Fruit fly (Drosophila melanogaster) whole organism: ENCODE results near the gene Hk.

Source experiments
- CG8478 ChIP-seq: fragments of >200 bp; optimal IDR thresholded peaks from 2 replicates; lab custom pipeline; 2018; ENCODE audit warnings: inconsistent platforms
- Dll ChIP-seq: fragments of >200 bp; optimal IDR thresholded peaks from 2 replicates; lab custom pipeline; 2017
- EcR ChIP-seq, 2 experiments: fragments of >200 bp; optimal IDR thresholded peaks; 2 replicates each; lab custom pipeline; 2017; ENCODE audit warnings: missing biosample characterization in 2 of 2, missing genetic modification characterization in 2 of 2, missing genetic modification reagents in 2 of 2
- pan ChIP-seq: fragments of >200 bp; optimal IDR thresholded peaks from 2 replicates; lab custom pipeline; 2017
- psq ChIP-seq: fragments of >200 bp; optimal IDR thresholded peaks from 2 replicates; lab custom pipeline; 2017
- usp ChIP-seq: fragments of >200 bp; optimal IDR thresholded peaks from 2 replicates; lab custom pipeline; 2017; ENCODE audit warnings: missing biosample characterization, missing genetic modification characterization, mixed read lengths

Hk gene

DNA sequence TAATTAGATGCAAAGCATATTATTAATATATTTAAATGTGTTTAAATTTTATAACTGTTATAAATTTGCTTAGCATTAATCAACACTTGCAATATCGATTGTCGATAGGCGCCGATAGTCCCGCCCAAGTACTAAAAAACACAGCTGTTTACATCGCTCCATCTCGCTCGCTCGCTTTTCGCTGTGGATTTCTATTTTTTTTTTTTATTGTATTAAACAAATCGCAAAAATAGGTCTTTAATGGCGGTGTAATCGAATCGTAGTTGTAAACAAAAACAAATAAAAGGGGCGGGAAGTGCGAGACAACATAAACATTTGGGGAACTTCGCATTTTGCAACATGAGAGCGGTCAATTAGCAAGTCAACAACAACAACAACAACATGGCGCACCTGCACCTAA is 43.3 kb downstream of the Hk start, which contains the start of gene CG34408:
TSS of gene CG34408 (plus strand) at position 156 of the 400 bp plus-strand sequence.
- TF ChIP-seq CG8478 (lab: Kevin White, UChicago), result no peak
- TF ChIP-seq EcR (GFP tag; optimal IDR thresholded peaks at IDR 0.05; lab: Kevin White, UChicago), result no peak
- TF ChIP-seq Dll (lab: Kevin White, UChicago), result no peak
- no peak for TF ChIP-seq pan (lab: Kevin White, UChicago)
- TF ChIP-seq usp, result no peak
- no peak for TF ChIP-seq psq (lab: Kevin White, UChicago)

DNA sequence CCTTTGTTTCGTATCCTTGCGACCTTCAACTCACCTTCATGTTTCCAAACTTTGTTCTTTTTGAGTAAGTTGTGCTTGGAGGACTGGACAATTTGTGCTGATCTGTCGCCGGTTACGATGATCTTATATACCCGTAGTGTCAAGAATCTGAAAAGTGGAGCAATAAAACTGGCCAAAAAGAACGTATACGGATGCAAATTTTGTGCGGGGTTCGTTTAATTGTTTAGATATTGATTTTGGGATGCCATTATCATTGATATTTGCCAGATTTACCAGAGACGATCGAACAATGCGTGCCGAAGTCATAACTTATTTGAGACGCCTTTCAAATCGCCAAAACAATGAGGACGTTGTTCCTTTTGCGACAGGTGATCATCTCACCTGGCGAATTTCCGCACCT is 44.2 kb downstream of the Hk start, which contains the start of gene CG15308:
TSS of gene CG15308 (minus strand) at position 101 of the 400 bp plus-strand sequence.
- TF ChIP-seq Dll (lab: Kevin White, UChicago) (no peak), psq (lab: Kevin White, UChicago) (no peak), pan (lab: Kevin White, UChicago) (no peak), usp (no peak), EcR (GFP tag; optimal IDR thresholded peaks at IDR 0.05; lab: Kevin White, UChicago) (no peak)

DNA sequence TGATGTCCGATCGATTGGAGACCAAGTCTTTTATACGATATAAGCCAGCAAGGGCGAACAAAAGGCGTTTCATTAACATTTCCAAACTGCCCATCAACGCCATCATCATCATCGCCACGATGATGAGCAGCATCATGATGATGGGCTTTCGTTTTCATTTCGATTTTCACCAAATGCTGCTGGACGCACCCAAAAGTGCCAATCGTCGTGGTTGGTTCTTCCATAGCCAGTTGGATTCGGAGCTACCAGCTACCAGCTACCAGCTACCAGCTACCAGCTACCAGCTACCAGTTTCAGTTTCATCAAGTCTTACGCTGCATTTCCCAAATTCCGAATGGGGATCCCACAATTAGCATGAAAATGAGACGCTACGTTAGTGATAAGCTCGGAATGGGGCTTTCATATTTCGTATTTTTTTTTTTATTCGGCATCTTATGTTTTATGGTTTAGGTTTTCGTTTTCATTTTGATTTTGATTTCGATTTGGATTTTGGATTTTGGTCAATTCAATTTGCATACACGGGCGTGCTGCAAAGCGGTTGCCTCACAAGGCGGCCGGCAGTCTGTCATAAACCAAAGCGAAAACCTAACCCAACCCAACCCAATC is 46.5 kb downstream of the Hk start, which contains the start of gene CG2962:
TSS of gene CG2962 (minus strand) at position 9 of the 606 bp plus-strand sequence.
- TF ChIP-seq Dll (lab: Kevin White, UChicago) (no peak), CG8478 (lab: Kevin White, UChicago) (no peak), pan (lab: Kevin White, UChicago) (no peak), usp (no peak), EcR (GFP tag; optimal IDR thresholded peaks at IDR 0.05; lab: Kevin White, UChicago) (no peak), psq (lab: Kevin White, UChicago) (no peak)

DNA sequence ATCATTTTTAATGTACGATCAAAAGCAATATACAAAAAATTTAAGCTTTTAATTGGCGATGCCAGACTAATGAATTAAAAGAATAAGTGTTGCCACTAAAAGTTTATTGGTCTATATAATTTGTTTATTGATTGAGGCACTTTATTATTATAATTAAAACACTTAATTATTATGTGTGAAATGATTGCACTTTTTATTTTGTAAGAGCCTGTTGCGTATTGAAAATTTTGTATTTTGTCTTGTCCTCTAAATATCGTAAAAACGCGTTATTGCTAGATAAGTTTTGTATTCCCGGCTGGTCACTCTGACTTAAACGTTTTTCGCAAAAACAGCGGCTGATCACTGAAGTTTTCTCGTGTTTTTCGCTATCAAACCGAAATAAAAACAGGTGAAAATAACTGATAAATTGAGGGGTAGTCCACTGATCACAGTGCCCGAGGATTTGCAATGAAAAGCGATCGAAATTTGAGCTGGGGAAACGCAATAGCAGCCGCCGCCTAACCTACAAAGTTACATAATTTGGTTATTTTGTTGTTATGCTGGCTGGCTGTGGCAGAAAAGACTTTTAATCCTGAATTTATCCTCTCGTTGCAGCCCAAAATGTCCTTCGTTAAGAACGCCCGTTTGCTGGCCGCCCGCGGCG is 50.5 kb downstream of the Hk start, which contains the start of gene ATPsyndelta:
TSS of gene ATPsyndelta (plus strand) at position 284 of the 643 bp plus-strand sequence.
- TF ChIP-seq pan (lab: Kevin White, UChicago) (no peak), EcR (GFP tag; optimal IDR thresholded peaks at IDR 0.05; lab: Kevin White, UChicago) (no peak), Dll (lab: Kevin White, UChicago) (no peak), CG8478 (lab: Kevin White, UChicago) (no peak)

DNA sequence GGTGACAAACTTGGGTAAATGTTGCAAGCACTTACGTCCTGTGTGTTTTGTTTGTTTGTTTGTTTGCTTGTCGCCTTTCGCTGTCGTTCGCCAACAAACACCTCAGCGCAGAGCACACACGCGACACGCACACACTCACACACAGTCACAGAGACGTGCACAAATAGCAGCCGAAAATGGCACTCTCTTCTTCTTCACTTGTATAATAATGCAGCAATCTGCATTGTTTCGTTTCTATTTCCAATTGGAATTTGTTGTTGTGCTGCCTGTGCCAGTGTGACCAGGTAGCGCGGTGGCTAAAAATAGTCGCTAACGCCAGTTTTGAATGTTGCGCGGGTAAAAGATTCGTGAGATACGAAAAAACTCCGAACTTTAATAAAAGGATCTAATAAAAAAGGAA is 51.2 kb downstream of the Hk start, which contains the start of gene Ypel:
TSS of gene Ypel (minus strand) at position 257 of the 400 bp plus-strand sequence.
- no peak for TF ChIP-seq usp
- no peak for TF ChIP-seq CG8478 (lab: Kevin White, UChicago)
- no peak for TF ChIP-seq pan (lab: Kevin White, UChicago)
- TF ChIP-seq Dll (lab: Kevin White, UChicago), result no peak
- TF ChIP-seq psq (lab: Kevin White, UChicago), result no peak
- no peak for TF ChIP-seq EcR (GFP tag; optimal IDR thresholded peaks at IDR 0.05; lab: Kevin White, UChicago)

DNA sequence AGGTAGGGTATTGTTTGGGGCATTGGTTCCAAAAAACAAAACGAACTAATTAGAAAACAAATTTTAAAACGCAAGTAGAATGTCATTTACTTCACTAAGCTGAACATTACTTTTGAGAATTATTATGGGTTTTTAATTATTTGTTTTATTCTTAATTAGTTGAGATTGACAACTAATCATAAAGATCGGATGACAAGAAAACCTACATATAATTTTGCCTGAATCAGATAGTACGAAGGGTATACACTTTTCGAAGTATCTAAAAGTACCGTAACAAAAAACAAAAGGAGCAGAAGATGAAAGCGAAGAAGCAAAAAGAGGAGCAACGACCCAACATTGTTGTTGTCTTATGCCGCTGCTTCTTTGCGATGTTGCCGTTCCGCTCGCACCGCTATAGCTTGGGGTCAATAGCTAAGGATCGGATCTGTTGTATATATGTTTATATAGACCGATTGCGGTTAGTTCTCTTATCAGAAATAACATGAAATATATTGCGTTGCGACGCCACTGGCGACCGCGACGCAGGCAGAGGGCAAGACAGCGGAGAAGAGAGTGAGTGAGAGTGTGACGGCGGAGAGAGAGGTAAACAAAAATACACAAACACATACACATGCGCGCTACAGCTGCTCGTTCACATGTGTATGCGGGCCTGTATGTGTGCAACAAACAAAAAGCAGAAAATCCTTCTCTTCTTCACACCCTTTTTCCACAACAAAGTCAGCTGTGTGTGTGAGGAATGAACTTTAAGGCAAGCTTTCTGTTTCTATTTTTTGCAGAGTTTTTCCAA is 52.0 kb downstream of the Hk start:
- TF ChIP-seq EcR (GFP tag; optimal IDR thresholded peaks at IDR 0.05; lab: Kevin White, UChicago) (peak; percentile 52 to 89), pan (lab: Kevin White, UChicago) (no peak), Dll (lab: Kevin White, UChicago) (no peak), CG8478 (lab: Kevin White, UChicago) (peak; percentile 17)

DNA sequence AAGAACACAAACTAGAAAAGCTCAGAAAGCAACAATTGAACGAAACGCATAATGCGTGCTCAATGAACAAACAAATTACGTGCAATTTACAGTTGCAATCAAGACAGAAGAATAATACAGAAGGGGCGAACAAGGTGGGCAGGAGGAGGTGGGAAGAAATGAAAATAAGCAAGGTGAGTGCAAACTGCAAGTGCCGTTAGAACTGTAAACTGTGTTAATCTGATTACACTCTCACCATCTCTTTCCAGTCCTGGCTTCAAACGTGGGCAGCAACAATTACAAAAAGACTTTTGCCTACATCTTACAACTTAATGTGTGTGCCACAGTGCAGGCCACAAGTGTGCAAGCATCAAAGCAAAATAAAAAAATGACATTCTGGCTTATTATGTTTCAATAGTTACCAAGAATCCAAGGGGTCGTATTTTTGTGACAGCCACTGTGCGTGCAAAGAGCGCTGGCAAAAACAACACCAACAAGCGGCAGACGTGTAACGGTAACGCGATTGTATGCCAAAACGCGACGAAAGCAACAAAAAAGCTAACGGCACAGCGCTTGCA is 52.9 kb downstream of the Hk start:
- peak in 1 of 2 experiments; percentile 8 for TF ChIP-seq EcR (GFP tag; optimal IDR thresholded peaks at IDR 0.05; lab: Kevin White, UChicago)
- no peak for TF ChIP-seq pan (lab: Kevin White, UChicago)
- peak; percentile 31 for TF ChIP-seq psq (lab: Kevin White, UChicago)

DNA sequence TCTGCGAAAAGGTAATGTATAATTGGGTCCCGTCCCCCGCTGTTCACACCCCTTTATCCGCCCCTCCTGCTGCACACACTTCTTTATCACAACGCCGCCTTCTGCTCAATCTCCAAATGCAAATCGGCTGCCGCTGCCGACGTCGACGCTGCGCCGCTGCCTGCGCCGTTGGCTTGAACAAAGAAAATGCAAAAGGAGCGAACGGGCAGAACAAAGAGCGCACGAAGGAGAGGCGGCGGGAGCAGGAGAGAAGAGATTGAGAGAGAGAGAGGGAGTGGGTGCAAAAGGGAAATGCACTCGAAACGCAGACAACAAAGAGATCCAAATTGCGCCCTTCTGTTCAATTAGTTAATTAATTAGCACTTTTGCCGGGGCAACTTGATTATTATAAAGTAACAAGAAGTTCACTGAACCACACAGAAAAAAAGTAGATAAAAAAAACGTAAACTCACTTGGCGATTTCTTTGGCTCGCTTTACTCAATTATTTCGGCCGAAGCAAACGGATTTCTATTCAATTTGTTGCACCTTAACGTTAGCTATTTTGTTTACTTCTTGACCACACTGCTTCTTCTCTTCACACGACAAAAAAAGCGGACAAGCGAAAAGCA is 53.6 kb downstream of the Hk start:
- TF ChIP-seq usp, result no peak
- TF ChIP-seq Dll (lab: Kevin White, UChicago), result peak; percentile 70
- peak in 1 of 2 experiments; percentile 61 for TF ChIP-seq EcR (GFP tag; optimal IDR thresholded peaks at IDR 0.05; lab: Kevin White, UChicago)
- TF ChIP-seq psq (lab: Kevin White, UChicago), result no peak

DNA sequence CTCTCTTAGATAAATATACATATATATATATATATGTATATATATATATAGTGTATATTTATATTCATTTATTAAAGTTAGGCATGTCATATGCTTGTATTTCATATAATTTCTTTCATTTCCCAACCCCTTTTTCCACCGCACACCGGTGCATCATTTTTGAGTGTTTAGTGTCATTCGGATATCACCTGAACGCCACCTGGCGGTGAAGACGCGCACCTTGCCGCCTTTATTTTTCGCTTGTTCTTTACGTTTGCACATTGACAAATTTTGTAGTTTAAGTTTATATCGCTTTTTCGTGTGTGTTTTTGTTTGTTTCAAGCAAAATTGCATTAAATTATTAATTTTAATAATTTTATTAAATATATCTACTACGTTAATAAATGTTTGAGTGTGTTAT is 57.2 kb downstream of the Hk start:
- no peak for TF ChIP-seq EcR (GFP tag; optimal IDR thresholded peaks at IDR 0.05; lab: Kevin White, UChicago)
- TF ChIP-seq usp, result no peak
- TF ChIP-seq Dll (lab: Kevin White, UChicago), result no peak
- TF ChIP-seq psq (lab: Kevin White, UChicago), result no peak
- TF ChIP-seq pan (lab: Kevin White, UChicago), result no peak
- TF ChIP-seq CG8478 (lab: Kevin White, UChicago), result no peak

DNA sequence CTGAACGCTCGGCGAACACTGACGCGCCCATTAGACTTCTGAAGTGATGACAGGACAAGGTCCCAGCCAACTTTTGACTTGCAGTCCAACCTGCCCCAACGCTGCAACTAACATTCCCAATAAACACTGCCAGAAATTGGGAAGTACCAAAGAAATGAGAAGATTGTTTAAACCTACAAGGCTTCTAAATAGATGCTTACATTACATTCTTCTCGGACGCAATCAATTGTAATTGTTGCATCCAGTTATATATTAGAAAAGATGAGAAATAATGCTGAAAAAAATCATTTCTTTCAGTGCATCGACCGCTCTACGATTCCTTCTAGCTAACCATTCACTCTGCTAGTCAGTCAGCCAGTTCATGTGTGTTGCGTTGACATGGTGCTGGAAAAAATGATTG is 60.7 kb downstream of the Hk start:
- TF ChIP-seq Dll (lab: Kevin White, UChicago) (no peak), psq (lab: Kevin White, UChicago) (no peak), pan (lab: Kevin White, UChicago) (no peak), CG8478 (lab: Kevin White, UChicago) (no peak), EcR (GFP tag; optimal IDR thresholded peaks at IDR 0.05; lab: Kevin White, UChicago) (no peak), usp (no peak)
